Worm (Caenorhabditis elegans) whole organism, L4 larva: ENCODE measurements around the gene mai-1.
A peak's percentile ranks its signal among the peaks of the same experiment; 100 is the strongest.

Experiments used
- D1046.2 ChIP-seq: fragments of 200-800 bp; sonication (Bioruptor generic); IDR thresholded peaks from 2 replicates; pipeline ENCODE4 v1.3.6; 2022; ENCODE audit warnings: missing genetic modification characterization, missing compliant biosample characterization
- F10B5.3 ChIP-seq: sonication (generic microtip); optimal IDR thresholded peaks from 2 replicates; lab custom pipeline; 2016; ENCODE audit warnings: mild to moderate bottlenecking, missing genetic modification characterization, missing compliant biosample characterization
- F37D6.2 ChIP-seq: sonication (generic microtip); optimal IDR thresholded peaks from 2 replicates; lab custom pipeline; 2016; ENCODE audit warnings: mild to moderate bottlenecking, missing genetic modification characterization, missing compliant biosample characterization
- F44E2.7 ChIP-seq: fragments of 200-800 bp; sonication (Bioruptor generic); IDR thresholded peaks from 2 replicates; pipeline ENCODE4 v2.1.2; 2022; ENCODE audit warnings: missing genetic modification characterization, missing compliant biosample characterization
- T26A8.4 ChIP-seq: fragments of 200-800 bp; sonication (Bioruptor generic); IDR thresholded peaks from 2 replicates; pipeline ENCODE4 v1.3.6; 2022; ENCODE audit warnings: missing genetic modification characterization, missing compliant biosample characterization
- Y48G9A.11 ChIP-seq: fragments of 200-800 bp; sonication (Bioruptor generic); IDR thresholded peaks from 2 replicates; pipeline ENCODE4 v1.3.6; 2022; ENCODE audit warnings: missing genetic modification reagents, missing genetic modification characterization, missing compliant biosample characterization
- Y5F2A.4 ChIP-seq: fragments of 200-800 bp; sonication (Bioruptor generic); optimal IDR thresholded peaks from 2 replicates; lab custom pipeline; 2018; ENCODE audit warnings: mild to moderate bottlenecking, missing genetic modification characterization, missing compliant biosample characterization
- Y75B8A.6 ChIP-seq: fragments of 200-800 bp; sonication (Bioruptor generic); IDR thresholded peaks from 2 replicates; pipeline ENCODE4 v1.3.6; 2022; ENCODE audit warnings: missing genetic modification reagents, missing genetic modification characterization, missing compliant biosample characterization
- arid-1 ChIP-seq: fragments of 200-800 bp; sonication (Bioruptor generic); conservative IDR thresholded peaks from 2 replicates; pipeline ENCODE4 v1.3.6; 2022; ENCODE audit warnings: missing genetic modification reagents, missing genetic modification characterization, missing compliant biosample characterization
- ceh-28 ChIP-seq: fragments of 150-350 bp; optimal IDR thresholded peaks from 2 replicates; lab custom pipeline; 2014; ENCODE audit warnings: missing biosample characterization, missing genetic modification reagents, missing genetic modification characterization
- ceh-32 ChIP-seq: sonication (generic microtip); optimal IDR thresholded peaks from 2 replicates; lab custom pipeline; 2016; ENCODE audit warnings: mild to moderate bottlenecking, missing genetic modification characterization, missing compliant biosample characterization; ENCODE audit not compliant: poor library complexity
- ceh-44 ChIP-seq: fragments of 200-800 bp; sonication (Bioruptor generic); IDR thresholded peaks from 2 replicates; pipeline ENCODE4 v1.3.6; 2022; ENCODE audit warnings: missing genetic modification reagents, missing genetic modification characterization, missing compliant biosample characterization
- ceh-62 ChIP-seq: sonication (generic microtip); optimal IDR thresholded peaks from 2 replicates; lab custom pipeline; 2017; ENCODE audit warnings: missing biosample characterization, missing genetic modification characterization
- cey-2 ChIP-seq: sonication (generic microtip); optimal IDR thresholded peaks from 3 replicates; lab custom pipeline; 2017; ENCODE audit warnings: missing genetic modification characterization, mild to moderate bottlenecking, missing compliant biosample characterization, antibody characterized with exemption, borderline replicate concordance; ENCODE audit not compliant: insufficient read depth
- daf-12 ChIP-seq: fragments of 150-350 bp; optimal IDR thresholded peaks from 2 replicates; lab custom pipeline; 2014; ENCODE audit warnings: missing biosample characterization, missing genetic modification reagents, missing genetic modification characterization
- daf-16 ChIP-seq, 3 experiments: sonication (generic microtip); optimal IDR thresholded peaks; 2 replicates each; lab custom pipeline; 2016 to 2017; ENCODE audit warnings: missing genetic modification characterization in 3 of 3, missing genetic modification reagents in 3 of 3, mild to moderate bottlenecking in 2 of 3, missing compliant biosample characterization in 2 of 3, missing biosample characterization in 1 of 3, moderate library complexity in 1 of 3
- daf-19 ChIP-seq: fragments of 200-800 bp; sonication (Bioruptor generic); conservative IDR thresholded peaks from 2 replicates; pipeline ENCODE4 v1.3.6; 2022; ENCODE audit warnings: missing genetic modification characterization, missing compliant biosample characterization
- daf-8 ChIP-seq: fragments of 200-800 bp; sonication (Bioruptor generic); IDR thresholded peaks from 2 replicates; pipeline ENCODE4 v1.3.6; 2022; ENCODE audit warnings: missing genetic modification characterization, missing compliant biosample characterization
- dmd-9 ChIP-seq: fragments of 200-800 bp; sonication (Bioruptor generic); IDR thresholded peaks from 2 replicates; pipeline ENCODE4 v1.3.6; 2022; ENCODE audit warnings: missing genetic modification reagents, missing genetic modification characterization, missing compliant biosample characterization
- dve-1 ChIP-seq: sonication (generic microtip); optimal IDR thresholded peaks from 2 replicates; lab custom pipeline; 2017; ENCODE audit warnings: antibody characterized with exemption, mild to moderate bottlenecking, missing genetic modification characterization, missing compliant biosample characterization; ENCODE audit not compliant: insufficient read depth
- egl-43 ChIP-seq: fragments of 200-800 bp; sonication (Bioruptor generic); IDR thresholded peaks from 2 replicates; pipeline ENCODE4 v1.3.6; 2022; ENCODE audit warnings: missing genetic modification reagents, missing genetic modification characterization, missing compliant biosample characterization
- fkh-10 ChIP-seq: fragments of 150-350 bp; optimal IDR thresholded peaks from 2 replicates; lab custom pipeline; 2014; ENCODE audit warnings: missing biosample characterization, missing genetic modification reagents, missing genetic modification characterization
- fos-1 ChIP-seq: fragments of 150-350 bp; optimal IDR thresholded peaks from 2 replicates; lab custom pipeline; 2014; ENCODE audit warnings: missing biosample characterization, missing genetic modification characterization
- gei-8 ChIP-seq: fragments of 200-800 bp; sonication (Bioruptor generic); optimal IDR thresholded peaks from 2 replicates; lab custom pipeline; 2018; ENCODE audit warnings: mild to moderate bottlenecking, missing genetic modification characterization, missing compliant biosample characterization
- hif-1 ChIP-seq, 2 experiments: sonication (generic microtip); optimal IDR thresholded peaks; 2 replicates each; lab custom pipeline; 2016 to 2017; ENCODE audit warnings: missing compliant biosample characterization in 2 of 2, missing genetic modification characterization in 2 of 2, missing genetic modification reagents in 2 of 2, missing genotype in 2 of 2, mild to moderate bottlenecking in 1 of 2
- hlh-11 ChIP-seq: fragments of 200-800 bp; sonication (Bioruptor generic); optimal IDR thresholded peaks from 2 replicates; lab custom pipeline; 2018; ENCODE audit warnings: mild to moderate bottlenecking, missing genetic modification characterization, missing compliant biosample characterization
- hlh-30 ChIP-seq: sonication (generic microtip); optimal IDR thresholded peaks from 2 replicates; lab custom pipeline; 2017; ENCODE audit warnings: antibody characterized with exemption, mild to moderate bottlenecking, missing genetic modification characterization, missing compliant biosample characterization; ENCODE audit not compliant: insufficient read depth
- jun-1 ChIP-seq: fragments of 150-350 bp; optimal IDR thresholded peaks from 2 replicates; lab custom pipeline; 2014; ENCODE audit warnings: missing biosample characterization, missing genetic modification reagents, missing genetic modification characterization
- lim-7 ChIP-seq: fragments of 200-800 bp; sonication (Bioruptor generic); IDR thresholded peaks from 2 replicates; pipeline ENCODE4 v1.3.6; 2022; ENCODE audit warnings: missing genetic modification characterization, missing compliant biosample characterization
- lsy-2 ChIP-seq, 2 experiments: fragments of 150-350 bp in 1 of 2; sonication (generic microtip) in 1 of 2; optimal IDR thresholded peaks; 2 replicates each; lab custom pipeline; 2014 to 2017; ENCODE audit warnings: missing biosample characterization in 2 of 2, missing genetic modification characterization in 2 of 2
- madf-9 ChIP-seq: fragments of 200-800 bp; sonication (Bioruptor generic); conservative IDR thresholded peaks from 2 replicates; pipeline ENCODE4 v1.3.6; 2022; ENCODE audit warnings: missing genetic modification reagents, missing genetic modification characterization, missing compliant biosample characterization
- mep-1 ChIP-seq: fragments of 150-350 bp; sonication (generic microtip); optimal IDR thresholded peaks from 3 replicates; lab custom pipeline; 2014; ENCODE audit warnings: missing biosample characterization, missing genetic modification characterization
- mes-2 ChIP-seq: sonication (generic microtip); optimal IDR thresholded peaks from 2 replicates; lab custom pipeline; 2016; ENCODE audit warnings: missing genotype, mild to moderate bottlenecking, missing genetic modification characterization, missing compliant biosample characterization; ENCODE audit not compliant: poor library complexity, severe bottlenecking
- nhr-102 ChIP-seq: sonication (generic microtip); optimal IDR thresholded peaks from 2 replicates; lab custom pipeline; 2016; ENCODE audit warnings: mild to moderate bottlenecking, missing genetic modification characterization, moderate library complexity, missing compliant biosample characterization
- nhr-42 ChIP-seq: fragments of 200-800 bp; sonication (Bioruptor generic); IDR thresholded peaks from 2 replicates; pipeline ENCODE4 v1.3.6; 2022; ENCODE audit warnings: missing genetic modification characterization, missing compliant biosample characterization
- nhr-6 ChIP-seq: fragments of 150-350 bp; optimal IDR thresholded peaks from 2 replicates; lab custom pipeline; 2014; ENCODE audit warnings: missing biosample characterization, missing genetic modification characterization
- nhr-76 ChIP-seq: fragments of 150-350 bp; optimal IDR thresholded peaks from 2 replicates; lab custom pipeline; 2014; ENCODE audit warnings: missing biosample characterization, missing genetic modification characterization
- pha-4 ChIP-seq, 2 experiments: fragments of 150-350 bp in 1 of 2; fragments of 200-800 bp in 1 of 2; sonication (Bioruptor generic) in 1 of 2; IDR thresholded peaks in 1 of 2; optimal IDR thresholded peaks in 1 of 2; 2 replicates each; pipeline versions ENCODE4 v1.3.6 to Lab custom; 2014 to 2022; ENCODE audit warnings: missing genetic modification characterization in 2 of 2, missing genetic modification reagents in 2 of 2, missing biosample characterization in 1 of 2, missing compliant biosample characterization in 1 of 2
- php-3 ChIP-seq: fragments of 200-800 bp; sonication (Bioruptor generic); IDR thresholded peaks from 2 replicates; pipeline ENCODE4 v1.3.6; 2022; ENCODE audit warnings: missing genetic modification reagents, missing genetic modification characterization, missing compliant biosample characterization
- rbr-2 ChIP-seq: sonication (generic microtip); optimal IDR thresholded peaks from 2 replicates; lab custom pipeline; 2016; ENCODE audit warnings: missing genotype, missing genetic modification characterization, missing compliant biosample characterization
- sdz-12 ChIP-seq: fragments of 200-800 bp; sonication (Bioruptor generic); optimal IDR thresholded peaks from 2 replicates; lab custom pipeline; 2018; ENCODE audit warnings: mild to moderate bottlenecking, missing genetic modification characterization, missing compliant biosample characterization
- skn-1 ChIP-seq: fragments of 150-350 bp; optimal IDR thresholded peaks from 2 replicates; lab custom pipeline; 2014; ENCODE audit warnings: missing biosample characterization, missing genetic modification characterization
- spr-1 ChIP-seq: sonication (generic microtip); optimal IDR thresholded peaks from 2 replicates; lab custom pipeline; 2016; ENCODE audit warnings: mild to moderate bottlenecking, missing genetic modification characterization, missing compliant biosample characterization
- tra-1 ChIP-seq: fragments of 200-800 bp; sonication (Bioruptor generic); IDR thresholded peaks from 2 replicates; pipeline ENCODE4 v1.3.6; 2022; ENCODE audit warnings: missing genetic modification reagents, missing genetic modification characterization, missing compliant biosample characterization
- unc-39 ChIP-seq: sonication (generic microtip); optimal IDR thresholded peaks from 2 replicates; lab custom pipeline; 2017; ENCODE audit warnings: missing biosample characterization, missing genetic modification characterization
- unc-62 ChIP-seq, 3 experiments: fragments of 150-350 bp in 1 of 3; sonication (generic microtip); optimal IDR thresholded peaks in 2 of 3; peaks in 1 of 3; 1 replicate in 1 of 3; 2 replicates in 2 of 3; lab custom pipeline; 2014 to 2017; ENCODE audit warnings: missing biosample characterization in 3 of 3, missing genetic modification characterization in 3 of 3, missing genetic modification reagents in 3 of 3, missing genotype in 1 of 3
- vab-7 ChIP-seq: fragments of 200-800 bp; sonication (Bioruptor generic); IDR thresholded peaks from 2 replicates; pipeline ENCODE4 v1.3.6; 2022; ENCODE audit warnings: missing genetic modification reagents, missing genetic modification characterization, missing compliant biosample characterization
- zfp-2 ChIP-seq: sonication (generic microtip); optimal IDR thresholded peaks from 2 replicates; lab custom pipeline; 2016; ENCODE audit warnings: mild to moderate bottlenecking, missing genetic modification characterization, missing compliant biosample characterization
- ztf-7 ChIP-seq: fragments of 150-350 bp; optimal IDR thresholded peaks from 2 replicates; lab custom pipeline; 2014; ENCODE audit warnings: missing biosample characterization, missing genetic modification characterization

The mai-1 gene

DNA sequence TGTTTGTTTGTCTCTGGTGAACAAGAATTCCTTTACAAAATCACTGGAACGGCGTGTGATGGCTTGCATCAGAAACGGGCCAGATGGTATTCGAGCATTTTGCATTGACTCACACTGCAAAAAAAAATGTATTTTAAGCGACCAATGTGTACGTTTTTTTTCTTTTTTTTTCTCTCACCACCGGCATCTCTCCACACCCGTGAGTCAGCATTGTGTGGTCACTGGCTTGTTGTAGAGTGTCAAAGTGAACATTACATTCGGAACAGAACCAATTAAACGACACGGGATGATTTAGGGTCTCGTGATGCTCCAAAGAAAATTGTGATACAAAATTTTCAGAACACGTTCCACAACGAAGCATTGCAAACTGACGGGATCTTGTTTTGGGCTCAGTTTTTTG is 14.8 kb downstream of the mai-1 start:
- TF ChIP-seq fkh-10 (no peak), dmd-9 (no peak), daf-19 (GFP tag; lab: Robert Waterston, UW) (no peak), gei-8 (no peak), F10B5.3 (no peak), php-3 (GFP tag; lab: Robert Waterston, UW) (no peak), ceh-32 (no peak), mep-1 (tag; lab: Kevin White, UChicago) (peak; percentile 3), skn-1 (tag; lab: Kevin White, UChicago) (no peak), daf-8 (GFP tag; lab: Robert Waterston, UW) (no peak), zfp-2 (no peak), dve-1 (peak; percentile 28), egl-43 (GFP tag; lab: Robert Waterston, UW) (no peak), lsy-2 (tag; optimal IDR thresholded peaks at IDR 0.05; lab: Kevin White, UChicago) (peak in 1 of 2 experiments; percentile 20), T26A8.4 (GFP tag; lab: Robert Waterston, UW) (0 out of 2 replicates have a peak, but pooled peaks have one; percentile 17), nhr-102 (tag; lab: Kevin White, UChicago) (no peak), madf-9 (GFP tag; lab: Robert Waterston, UW) (no peak), spr-1 (no peak), daf-16 (GFP tag; optimal IDR thresholded peaks at IDR 0.05; lab: Kevin White, UChicago) (no peak), daf-16 (tag; optimal IDR thresholded peaks at IDR 0.05; lab: Kevin White, UChicago) (no peak), F44E2.7 (no peak), nhr-42 (GFP tag; lab: Robert Waterston, UW) (no peak), ceh-62 (tag; lab: Kevin White, UChicago) (no peak), jun-1 (tag; lab: Kevin White, UChicago) (no peak), nhr-6 (tag; lab: Kevin White, UChicago) (peak; percentile 67), arid-1 (GFP tag; lab: Robert Waterston, UW) (no peak), hlh-30 (peak; percentile 72), fos-1 (no peak), unc-62 (GFP tag; optimal IDR thresholded peaks at IDR 0.05 in 1 of 2; lab: Kevin White, UChicago) (peak in 1 of 2 experiments; percentile 18), unc-62 (tag; optimal IDR thresholded peaks at IDR 0.05; lab: Kevin White, UChicago) (no peak), daf-12 (tag; lab: Kevin White, UChicago) (no peak), tra-1 (GFP tag; lab: Robert Waterston, UW) (0 out of 2 replicates have a peak, but pooled peaks have one; percentile 23), mes-2 (peak; percentile 63), unc-39 (no peak), ztf-7 (tag; lab: Kevin White, UChicago) (no peak), pha-4 (GFP tag; IDR thresholded peaks at IDR 0.05; lab: Robert Waterston, UW) (no peak), pha-4 (tag; optimal IDR thresholded peaks at IDR 0.05; lab: Kevin White, UChicago) (peak; percentile 83), hif-1 (tag; optimal IDR thresholded peaks at IDR 0.05; lab: Kevin White, UChicago) (no peak), F37D6.2 (tag; lab: Kevin White, UChicago) (no peak), hlh-11 (tag; lab: Kevin White, UChicago) (peak; percentile 37), sdz-12 (GFP tag; lab: Kevin White, UChicago) (no peak), cey-2 (tag; lab: Kevin White, UChicago) (no peak), lim-7 (GFP tag; lab: Robert Waterston, UW) (no peak), D1046.2 (GFP tag; lab: Robert Waterston, UW) (no peak), vab-7 (GFP tag; lab: Robert Waterston, UW) (no peak), ceh-28 (tag; lab: Kevin White, UChicago) (no peak), Y75B8A.6 (no peak), rbr-2 (tag; lab: Kevin White, UChicago) (no peak), ceh-44 (GFP tag; lab: Robert Waterston, UW) (no peak), Y5F2A.4 (GFP tag; lab: Kevin White, UChicago) (no peak), nhr-76 (tag; lab: Kevin White, UChicago) (no peak), Y48G9A.11 (GFP tag; lab: Robert Waterston, UW) (no peak)
